Worm (Caenorhabditis elegans) whole organism, L1 larva: Measurements from ENCODE around the gene R09H10.6.

Experiments
- C16A3.4 ChIP-seq: fragments of 150-350 bp; optimal IDR thresholded peaks from 2 replicates; lab custom pipeline; 2014; ENCODE audit warnings: missing biosample characterization, missing genetic modification characterization
- C34B4.2 ChIP-seq: sonication (generic microtip); optimal IDR thresholded peaks from 2 replicates; lab custom pipeline; 2017; ENCODE audit warnings: mild to moderate bottlenecking, missing genetic modification characterization, missing compliant biosample characterization
- Y116A8C.19 ChIP-seq: sonication (generic microtip); optimal IDR thresholded peaks from 2 replicates; lab custom pipeline; 2016; ENCODE audit warnings: missing compliant biosample characterization, missing genetic modification characterization, borderline replicate concordance
- aha-1 ChIP-seq: fragments of 150-350 bp; optimal IDR thresholded peaks from 2 replicates; lab custom pipeline; 2014; ENCODE audit warnings: missing biosample characterization, missing genetic modification characterization
- blmp-1 ChIP-seq: fragments of 150-350 bp; optimal IDR thresholded peaks from 2 replicates; lab custom pipeline; 2014; ENCODE audit warnings: missing biosample characterization, missing genetic modification characterization
- ceh-8 ChIP-seq: fragments of 200-800 bp; sonication (Bioruptor generic); optimal IDR thresholded peaks from 2 replicates; lab custom pipeline; 2018; ENCODE audit warnings: mild to moderate bottlenecking, missing genetic modification characterization, moderate library complexity, missing compliant biosample characterization
- ceh-82 ChIP-seq, 3 experiments: fragments of 150-350 bp in 1 of 3; sonication (generic microtip) in 2 of 3; optimal IDR thresholded peaks; 2 replicates each; lab custom pipeline; 2014 to 2017; ENCODE audit warnings: missing biosample characterization in 3 of 3, missing genetic modification characterization in 3 of 3
- ceh-88 ChIP-seq: fragments of 200-800 bp; sonication (Bioruptor generic); IDR thresholded peaks from 2 replicates; pipeline ENCODE4 v1.3.6; 2022; ENCODE audit warnings: missing genetic modification characterization, missing compliant biosample characterization
- dsc-1 ChIP-seq: sonication (generic microtip); optimal IDR thresholded peaks from 2 replicates; lab custom pipeline; 2016; ENCODE audit warnings: mild to moderate bottlenecking, missing genetic modification characterization, missing compliant biosample characterization
- efl-1 ChIP-seq, 4 experiments: fragments of 150-350 bp; optimal IDR thresholded peaks in 3 of 4; peaks in 1 of 4; 1 replicate in 1 of 4; 2 replicates in 3 of 4; lab custom pipeline; 2014; ENCODE audit warnings: missing biosample characterization in 2 of 4, missing genetic modification characterization in 2 of 4, missing genetic modification reagents in 2 of 4
- efl-3 ChIP-seq: fragments of 200-800 bp; sonication (Bioruptor generic); optimal IDR thresholded peaks from 2 replicates; lab custom pipeline; 2018; ENCODE audit warnings: mild to moderate bottlenecking, missing genetic modification characterization, missing compliant biosample characterization
- egl-27 ChIP-seq, 2 experiments: fragments of 150-350 bp in 1 of 2; sonication (generic microtip); optimal IDR thresholded peaks; 3 replicates each; lab custom pipeline; 2017 to 2018; ENCODE audit warnings: missing biosample characterization in 2 of 2, missing genetic modification characterization in 2 of 2, missing genetic modification reagents in 2 of 2
- elt-2 ChIP-seq: sonication (generic microtip); optimal IDR thresholded peaks from 2 replicates; lab custom pipeline; 2016; ENCODE audit warnings: missing genetic modification characterization, mild to moderate bottlenecking, inconsistent platforms, missing compliant biosample characterization, missing genetic modification reagents
- fkh-4 ChIP-seq: sonication (generic microtip); optimal IDR thresholded peaks from 2 replicates; lab custom pipeline; 2016; ENCODE audit warnings: missing compliant biosample characterization, missing genetic modification characterization, borderline replicate concordance
- hlh-4 ChIP-seq: sonication (generic microtip); optimal IDR thresholded peaks from 2 replicates; lab custom pipeline; 2016; ENCODE audit warnings: mild to moderate bottlenecking, missing genetic modification characterization, missing compliant biosample characterization
- lin-39 ChIP-seq: fragments of 150-350 bp; optimal IDR thresholded peaks from 2 replicates; lab custom pipeline; 2014; ENCODE audit warnings: missing biosample characterization, missing genetic modification reagents, missing genetic modification characterization
- lir-3 ChIP-seq: sonication (generic microtip); optimal IDR thresholded peaks from 2 replicates; lab custom pipeline; 2016; ENCODE audit warnings: mild to moderate bottlenecking, missing genetic modification characterization, moderate library complexity, missing compliant biosample characterization; ENCODE audit not compliant: poor library complexity
- lsy-2 ChIP-seq, 2 experiments: fragments of 150-350 bp; optimal IDR thresholded peaks; 2 replicates each; lab custom pipeline; 2014; ENCODE audit warnings: missing biosample characterization in 2 of 2, missing genetic modification characterization in 2 of 2
- mab-9 ChIP-seq: fragments of 200-800 bp; sonication (Bioruptor generic); IDR thresholded peaks from 2 replicates; pipeline ENCODE4 v1.3.6; 2022; ENCODE audit warnings: missing genetic modification reagents, missing genetic modification characterization, missing compliant biosample characterization
- mdl-1 ChIP-seq, 2 experiments: fragments of 150-350 bp; optimal IDR thresholded peaks; 2 replicates each; lab custom pipeline; 2014 to 2017; ENCODE audit warnings: missing biosample characterization in 2 of 2, missing genetic modification characterization in 2 of 2, inconsistent platforms in 1 of 2
- mep-1 ChIP-seq: fragments of 150-350 bp; optimal IDR thresholded peaks from 2 replicates; lab custom pipeline; 2014; ENCODE audit warnings: missing biosample characterization, missing genetic modification characterization
- nhr-20 ChIP-seq: sonication (generic microtip); optimal IDR thresholded peaks from 2 replicates; lab custom pipeline; 2016; ENCODE audit warnings: mild to moderate bottlenecking, missing genetic modification characterization, missing compliant biosample characterization
- nhr-28 ChIP-seq: fragments of 150-350 bp; optimal IDR thresholded peaks from 2 replicates; lab custom pipeline; 2014; ENCODE audit warnings: missing biosample characterization, missing genetic modification characterization
- nhr-71 ChIP-seq: sonication (generic microtip); optimal IDR thresholded peaks from 2 replicates; lab custom pipeline; 2016; ENCODE audit warnings: mild to moderate bottlenecking, missing genetic modification characterization, moderate library complexity, missing compliant biosample characterization
- skn-1 ChIP-seq: fragments of 150-350 bp; optimal IDR thresholded peaks from 2 replicates; lab custom pipeline; 2014; ENCODE audit warnings: missing biosample characterization, missing genetic modification characterization
- snpc-4 ChIP-seq: fragments of 150-350 bp; optimal IDR thresholded peaks from 2 replicates; lab custom pipeline; 2014; ENCODE audit warnings: missing biosample characterization, missing genetic modification characterization
- sptf-1 ChIP-seq: fragments of 150-350 bp; optimal IDR thresholded peaks from 2 replicates; lab custom pipeline; 2014; ENCODE audit warnings: missing biosample characterization, missing genetic modification characterization
- sup-37 ChIP-seq: fragments of 200-800 bp; sonication (Bioruptor generic); optimal IDR thresholded peaks from 2 replicates; lab custom pipeline; 2018; ENCODE audit warnings: mild to moderate bottlenecking, missing genetic modification characterization, missing compliant biosample characterization

R09H10.6 gene

ce11 chrIV:10577600-10577999, 30.8 kb upstream of the R09H10.6 start:
- no peak for TF ChIP-seq efl-1 (optimal IDR thresholded peaks at IDR 0.05; lab: Kevin White, UChicago)
- no peak for TF ChIP-seq efl-1 (GFP tag; optimal IDR thresholded peaks at IDR 0.05 in 1 of 2; lab: Kevin White, UChicago)
- peak; percentile 45 for TF ChIP-seq elt-2 (tag; lab: Kevin White, UChicago)

ce11 chrIV:10578367-10578766, 30.0 kb upstream of the R09H10.6 start, which contains the start of gene lgc-43:
Gene lgc-43, plus strand, starts transcription at chrIV:10578667.
- no peak for TF ChIP-seq mab-9 (GFP tag; lab: Robert Waterston, UW)
- TF ChIP-seq, all 84 proteins: peak for 0

ce11 chrIV:10584237-10584636, 24.1 kb upstream of the R09H10.6 start, which contains the start of gene oac-8:
Gene oac-8, plus strand, starts transcription at chrIV:10584537.
- no peak for TF ChIP-seq ceh-8 (GFP tag; lab: Kevin White, UChicago)
- no peak for TF ChIP-seq Y116A8C.19
- TF ChIP-seq mep-1 (tag; lab: Kevin White, UChicago): no peak
- TF ChIP-seq skn-1 (tag; lab: Kevin White, UChicago): no peak

ce11 chrIV:10589072-10589471, 19.3 kb upstream of the R09H10.6 start, which contains the start of gene C43F9.4:
Gene C43F9.4, minus strand, starts transcription at chrIV:10589172.
- no peak for TF ChIP-seq lin-39 (tag; lab: Kevin White, UChicago)

ce11 chrIV:10590649-10591048, 17.7 kb upstream of the R09H10.6 start, which contains the start of the genes C43F9.5 and nkb-2:
Gene C43F9.5, minus strand, starts transcription at chrIV:10590749.
Gene nkb-2, plus strand, starts transcription at chrIV:10590925.
- TF ChIP-seq blmp-1 (tag; lab: Kevin White, UChicago): no peak
- no peak for TF ChIP-seq efl-1 (optimal IDR thresholded peaks at IDR 0.05; lab: Kevin White, UChicago)
- no peak for TF ChIP-seq efl-1 (GFP tag; optimal IDR thresholded peaks at IDR 0.05 in 1 of 2; lab: Kevin White, UChicago)
- no peak for TF ChIP-seq ceh-82 (tag; optimal IDR thresholded peaks at IDR 0.05; lab: Kevin White, UChicago)
- TF ChIP-seq lir-3: no peak
- TF ChIP-seq mdl-1 (tag; optimal IDR thresholded peaks at IDR 0.05; lab: Kevin White, UChicago): no peak
- no peak for TF ChIP-seq fkh-4 (tag; lab: Kevin White, UChicago)
- no peak for TF ChIP-seq elt-2 (tag; lab: Kevin White, UChicago)
- no peak for TF ChIP-seq sptf-1 (tag; lab: Kevin White, UChicago)
- TF ChIP-seq nhr-20 (tag; lab: Kevin White, UChicago): no peak
- TF ChIP-seq nhr-28 (tag; lab: Kevin White, UChicago): no peak
- no peak for TF ChIP-seq snpc-4
- TF ChIP-seq ceh-88: no peak
- TF ChIP-seq efl-3: no peak
- no peak for TF ChIP-seq C16A3.4 (tag; lab: Kevin White, UChicago)

ce11 chrIV:10593570-10593969, 14.8 kb upstream of the R09H10.6 start, which contains the start of gene C43F9.7:
Gene C43F9.7, minus strand, starts transcription at chrIV:10593670.
- TF ChIP-seq ceh-8 (GFP tag; lab: Kevin White, UChicago) (no peak), nhr-71 (tag; lab: Kevin White, UChicago) (no peak), C34B4.2 (tag; lab: Kevin White, UChicago) (no peak), aha-1 (tag; lab: Kevin White, UChicago) (no peak), lir-3 (no peak), sup-37 (GFP tag; lab: Kevin White, UChicago) (no peak), dsc-1 (peak; percentile 24), hlh-4 (tag; lab: Kevin White, UChicago) (no peak), egl-27 (tag; optimal IDR thresholded peaks at IDR 0.05; lab: Kevin White, UChicago) (no peak)

ce11 chrIV:10596505-10596904, 11.9 kb upstream of the R09H10.6 start, which contains the start of gene C43F9.11:
Gene C43F9.11, plus strand, starts transcription at chrIV:10596805.
- TF ChIP-seq mab-9 (GFP tag; lab: Robert Waterston, UW) (no peak), nhr-20 (tag; lab: Kevin White, UChicago) (no peak), lsy-2 (tag; optimal IDR thresholded peaks at IDR 0.05; lab: Kevin White, UChicago) (no peak)
